Worm (Caenorhabditis elegans): ENCODE measurements around the gene zipt-3.
"Not testable (repeated sequence)": the region's sequence is repeated elsewhere in the genome, so short reads cannot be mapped to it uniquely, and the experiment has no call there.

Gene zipt-3

ce11 chrII:5748395-5748794 lies 30.5 kb downstream of the zipt-3 start:
- TF ChIP-seq ces-1 (GFP tag; optimal IDR thresholded peaks at IDR 0.05) = no peak
- TF ChIP-seq unc-120 (tag; optimal IDR thresholded peaks at IDR 0.05; ENCODE audit: poor library complexity, severe bottlenecking) = no peak
- TF ChIP-seq sem-2 (GFP tag; optimal IDR thresholded peaks at IDR 0.05) = no peak
- no peak for TF ChIP-seq nhr-12 (tag; optimal IDR thresholded peaks at IDR 0.05)
- TF ChIP-seq drap-1 (GFP tag; optimal IDR thresholded peaks at IDR 0.05) = no peak
- TF ChIP-seq cnd-1 (tag; optimal IDR thresholded peaks at IDR 0.05) = no peak
- no peak for TF ChIP-seq lin-32 (GFP tag; optimal IDR thresholded peaks at IDR 0.05)
- TF ChIP-seq mep-1 (tag; optimal IDR thresholded peaks at IDR 0.05) = no peak
- TF ChIP-seq lin-13 (tag; optimal IDR thresholded peaks at IDR 0.05) = no peak
- TF ChIP-seq bed-3 (GFP tag; optimal IDR thresholded peaks at IDR 0.05) = no peak
- TF ChIP-seq elt-3 (tag; optimal IDR thresholded peaks at IDR 0.05) = no peak
- TF ChIP-seq mls-2 (tag; optimal IDR thresholded peaks at IDR 0.05) = no peak
- no peak for TF ChIP-seq ham-2 (GFP tag; optimal IDR thresholded peaks at IDR 0.05)

DNA sequence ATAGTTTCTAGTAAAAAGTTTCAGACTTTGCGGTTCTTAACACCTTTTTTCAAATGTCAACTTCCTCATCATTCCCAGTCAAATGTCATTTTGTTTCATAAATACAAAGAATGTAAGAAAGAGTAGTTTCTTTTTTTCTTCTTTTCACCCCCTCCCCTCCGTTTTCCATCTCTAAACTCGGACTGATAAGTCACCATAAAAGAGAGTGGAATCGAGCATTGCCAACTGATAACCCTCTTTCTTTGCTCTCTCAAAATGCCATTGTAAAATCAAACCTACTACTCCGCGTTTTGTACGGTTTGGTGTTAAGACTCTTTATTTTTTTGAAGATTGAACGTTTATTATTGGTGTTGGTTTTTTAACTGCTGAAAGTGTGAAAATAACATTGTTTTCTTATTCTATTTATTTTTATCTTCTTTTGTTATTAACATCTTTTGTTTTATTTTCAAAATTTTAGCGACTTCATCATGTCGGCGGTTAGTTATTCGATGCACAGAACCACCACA lies 31.9 kb downstream of the zipt-3 start, which contains the start of gene ifb-2:
TSS of gene ifb-2 (plus strand) at position 456 of the 506 bp plus-strand sequence.
- TF ChIP-seq mab-5 (tag; optimal IDR thresholded peaks at IDR 0.05) (no peak), unc-62 (GFP tag; optimal IDR thresholded peaks at IDR 0.05) (no peak), ztf-11 (tag; optimal IDR thresholded peaks at IDR 0.05) (no peak), ceh-39 (tag; optimal IDR thresholded peaks at IDR 0.05) (no peak), ham-2 (GFP tag; optimal IDR thresholded peaks at IDR 0.05) (no peak), snpc-4 (tag; optimal IDR thresholded peaks at IDR 0.05) (no peak), unc-120 (tag; optimal IDR thresholded peaks at IDR 0.05; ENCODE audit: poor library complexity, severe bottlenecking) (no peak), blmp-1 (tag; optimal IDR thresholded peaks at IDR 0.05) (no peak), tbx-8 (GFP tag; optimal IDR thresholded peaks at IDR 0.05) (no peak), M03D4.4 (tag; optimal IDR thresholded peaks at IDR 0.05) (no peak), pha-4 (tag; optimal IDR thresholded peaks at IDR 0.05) (no peak)

- TF ChIP-seq hlh-1 (tag; optimal IDR thresholded peaks at IDR 0.05) (no peak), nhr-237 (tag; optimal IDR thresholded peaks at IDR 0.05) (no peak), bed-3 (GFP tag; optimal IDR thresholded peaks at IDR 0.05) (no peak)
Observed at ce11 chrII:5751353-5751752, 33.4 kb downstream of the zipt-3 start.

ce11 chrII:5754168-5754567 lies 36.2 kb downstream of the zipt-3 start, which contains the start of gene F10C1.8:
Gene F10C1.8, plus strand, starts transcription at chrII:5754468.
- no peak for TF ChIP-seq nhr-76 (tag; optimal IDR thresholded peaks at IDR 0.05)
- no peak for TF ChIP-seq ztf-11 (tag; optimal IDR thresholded peaks at IDR 0.05)
- TF ChIP-seq flh-1 (GFP tag; optimal IDR thresholded peaks at IDR 0.05) = no peak
- no peak for TF ChIP-seq zip-8 (tag; optimal IDR thresholded peaks at IDR 0.05)
- no peak for TF ChIP-seq ces-1 (GFP tag; optimal IDR thresholded peaks at IDR 0.05)
- no peak for TF ChIP-seq lin-13 (tag; optimal IDR thresholded peaks at IDR 0.05)
- no peak for TF ChIP-seq nhr-28 (tag; optimal IDR thresholded peaks at IDR 0.05)
- TF ChIP-seq nhr-12 (tag; optimal IDR thresholded peaks at IDR 0.05) = no peak
- no peak for TF ChIP-seq mep-1 (tag; optimal IDR thresholded peaks at IDR 0.05)
- TF ChIP-seq ham-2 (GFP tag; optimal IDR thresholded peaks at IDR 0.05) = no peak
- TF ChIP-seq mab-5 (tag; optimal IDR thresholded peaks at IDR 0.05) = no peak
- no peak for TF ChIP-seq ceh-83 (GFP tag; optimal IDR thresholded peaks at IDR 0.05)
- TF ChIP-seq snpc-4 (tag; optimal IDR thresholded peaks at IDR 0.05) = no peak
- TF ChIP-seq elt-1 (tag; optimal IDR thresholded peaks at IDR 0.05; ENCODE audit: borderline replicate concordance, insufficient read depth) = no peak
- TF ChIP-seq bed-3 (GFP tag; optimal IDR thresholded peaks at IDR 0.05) = no peak

DNA sequence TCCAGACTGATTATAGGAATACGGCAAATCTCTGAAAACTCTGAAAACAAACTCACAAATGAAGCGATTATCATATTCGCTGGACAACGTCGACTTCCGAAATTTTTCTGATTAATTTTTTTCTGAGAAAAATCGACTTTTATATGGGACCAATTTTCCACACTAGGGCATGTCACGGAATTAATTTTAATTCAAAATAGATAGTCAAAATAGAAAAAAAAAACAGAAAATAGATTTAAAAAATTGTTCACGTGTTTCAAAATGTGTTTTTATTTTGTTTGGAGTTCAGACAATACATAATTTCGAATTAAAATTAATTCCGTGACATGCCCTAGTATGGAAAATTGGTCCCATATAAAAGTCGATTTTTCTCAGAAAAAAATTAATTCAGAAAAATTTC lies 39.7 kb downstream of the zipt-3 start, which contains the start of the genes F10C1.3 and F10C1.23:
TSS of gene F10C1.3 (minus strand) at position 101 of the 400 bp plus-strand sequence.
TSS of gene F10C1.23 (plus strand) at position 385 of the 400 bp plus-strand sequence.
- TF ChIP-seq M03D4.4 (tag; optimal IDR thresholded peaks at IDR 0.05); ceh-83 (GFP tag; optimal IDR thresholded peaks at IDR 0.05); cnd-1 (tag; optimal IDR thresholded peaks at IDR 0.05): not testable (repeated sequence)

ce11 chrII:5765318-5765717 lies 47.4 kb downstream of the zipt-3 start, which contains the start of gene ifb-1:
Gene ifb-1, plus strand, starts transcription at chrII:5765618.
- no peak for TF ChIP-seq nhr-76 (tag; optimal IDR thresholded peaks at IDR 0.05)
- no peak for TF ChIP-seq cnd-1 (tag; optimal IDR thresholded peaks at IDR 0.05)
- TF ChIP-seq drap-1 (GFP tag; optimal IDR thresholded peaks at IDR 0.05) = no peak
